Fruit fly (Drosophila melanogaster) whole organism, embryonic: Measurements from ENCODE around the gene CG31174.

ENCODE experiments used
- CG10565 ChIP-seq: fragments of 200-800 bp; sonication (Bioruptor generic); optimal IDR thresholded peaks from 3 replicates; lab custom pipeline; 2016; ENCODE audit warnings: missing biosample characterization, mild to moderate bottlenecking, missing genetic modification characterization
- CG12219 ChIP-seq: fragments of 200-800 bp; sonication (Bioruptor generic); optimal IDR thresholded peaks from 3 replicates; lab custom pipeline; 2018; ENCODE audit warnings: missing biosample characterization, mild to moderate bottlenecking, missing genetic modification characterization
- CG12236 ChIP-seq: fragments of 200-800 bp; sonication (Bioruptor generic); optimal IDR thresholded peaks from 2 replicates; lab custom pipeline; 2016; ENCODE audit warnings: missing biosample characterization, missing genetic modification characterization
- CG1603 ChIP-seq: fragments of 200-800 bp; sonication (Bioruptor generic); optimal IDR thresholded peaks from 2 replicates; lab custom pipeline; 2019; ENCODE audit warnings: missing biosample characterization, mild to moderate bottlenecking, missing genetic modification characterization, moderate library complexity
- CG16813 ChIP-seq: fragments of 200-800 bp; sonication (Bioruptor generic); IDR thresholded peaks from 3 replicates; pipeline ENCODE4 v1.3.6; 2022; ENCODE audit warnings: missing biosample characterization, missing genetic modification characterization; ENCODE audit not compliant: partially characterized antibody
- CG16815 ChIP-seq: fragments of 200-800 bp; sonication (Bioruptor generic); optimal IDR thresholded peaks from 3 replicates; lab custom pipeline; 2017; ENCODE audit warnings: missing biosample characterization, mild to moderate bottlenecking, missing genetic modification characterization
- CG17328 ChIP-seq: fragments of 200-800 bp; sonication (Bioruptor generic); IDR thresholded peaks from 2 replicates; pipeline ENCODE4 v1.3.6; 2022; ENCODE audit warnings: missing biosample characterization, missing genetic modification characterization
- CG18599 ChIP-seq: fragments of 200-800 bp; sonication (Bioruptor generic); optimal IDR thresholded peaks from 3 replicates; lab custom pipeline; 2017; ENCODE audit warnings: missing biosample characterization, missing genetic modification characterization, mild to moderate bottlenecking, moderate library complexity, missing genetic modification reagents
- CG2116 ChIP-seq: fragments of 200-800 bp; sonication (Bioruptor generic); optimal IDR thresholded peaks from 3 replicates; lab custom pipeline; 2018; ENCODE audit warnings: missing biosample characterization, mild to moderate bottlenecking, missing genetic modification characterization
- CG2120 ChIP-seq: fragments of 200-800 bp; sonication (Bioruptor generic); optimal IDR thresholded peaks from 3 replicates; lab custom pipeline; 2016; ENCODE audit warnings: missing biosample characterization, missing genetic modification characterization
- CG33213 ChIP-seq: fragments of 200-800 bp; sonication (Bioruptor generic); optimal IDR thresholded peaks from 3 replicates; lab custom pipeline; 2016; ENCODE audit warnings: missing biosample characterization, missing genetic modification characterization
- CG3995 ChIP-seq: fragments of 200-800 bp; sonication (Bioruptor generic); optimal IDR thresholded peaks from 3 replicates; lab custom pipeline; 2016; ENCODE audit warnings: missing biosample characterization, missing genetic modification characterization
- CG4404 ChIP-seq: fragments of 200-800 bp; sonication (Bioruptor generic); IDR thresholded peaks from 2 replicates; pipeline ENCODE4 v1.3.6; 2022; ENCODE audit warnings: missing biosample characterization, missing genetic modification characterization
- CG5245 ChIP-seq: fragments of 200-800 bp; sonication (Bioruptor generic); optimal IDR thresholded peaks from 3 replicates; lab custom pipeline; 2016; ENCODE audit warnings: missing biosample characterization, missing genetic modification characterization
- CG5953 ChIP-seq: fragments of 200-800 bp; sonication (Bioruptor generic); IDR thresholded peaks from 2 replicates; pipeline ENCODE4 v1.3.6; 2022; ENCODE audit warnings: missing biosample characterization, missing genetic modification characterization
- CG6654 ChIP-seq: fragments of 200-800 bp; sonication (Bioruptor generic); optimal IDR thresholded peaks from 2 replicates; lab custom pipeline; 2017; ENCODE audit warnings: missing biosample characterization, mild to moderate bottlenecking, missing genetic modification characterization
- CG7963 ChIP-seq: fragments of 200-800 bp; sonication (Bioruptor generic); IDR thresholded peaks from 3 replicates; pipeline ENCODE4 v1.3.6; 2022; ENCODE audit warnings: missing biosample characterization, missing genetic modification characterization; ENCODE audit not compliant: partially characterized antibody
- CG8359 ChIP-seq: fragments of 200-800 bp; sonication (Bioruptor generic); optimal IDR thresholded peaks from 2 replicates; lab custom pipeline; 2017; ENCODE audit warnings: missing biosample characterization, mild to moderate bottlenecking, missing genetic modification characterization, borderline replicate concordance
- CG9817 ChIP-seq: fragments of 200-800 bp; sonication (Bioruptor generic); optimal IDR thresholded peaks from 2 replicates; lab custom pipeline; 2018; ENCODE audit warnings: missing biosample characterization, mild to moderate bottlenecking, missing genetic modification characterization, moderate library complexity
- CG9932 ChIP-seq: fragments of 200-800 bp; sonication (Bioruptor generic); IDR thresholded peaks from 2 replicates; pipeline ENCODE4 v1.3.6; 2022; ENCODE audit warnings: missing biosample characterization, missing genetic modification characterization
- CoRest ChIP-seq: fragments of 200-800 bp; sonication (Bioruptor generic); optimal IDR thresholded peaks from 3 replicates; lab custom pipeline; 2018; ENCODE audit warnings: missing biosample characterization, mild to moderate bottlenecking, missing genetic modification characterization, moderate library complexity
- Eip74EF ChIP-seq, 2 experiments: fragments of 200-800 bp in 1 of 2; fragments of >200 bp in 1 of 2; sonication (Bioruptor generic) in 1 of 2; optimal IDR thresholded peaks; 2 replicates each; lab custom pipeline; 2017 to 2019; ENCODE audit warnings: missing biosample characterization in 2 of 2, missing genetic modification characterization in 2 of 2, mild to moderate bottlenecking in 1 of 2, moderate library complexity in 1 of 2
- Elba2 ChIP-seq: fragments of 200-800 bp; sonication (Bioruptor generic); optimal IDR thresholded peaks from 3 replicates; lab custom pipeline; 2016; ENCODE audit warnings: missing biosample characterization, missing genetic modification characterization
- Fer2 ChIP-seq: fragments of 200-800 bp; sonication (Bioruptor generic); optimal IDR thresholded peaks from 2 replicates; lab custom pipeline; 2018; ENCODE audit warnings: missing biosample characterization, mild to moderate bottlenecking, missing genetic modification characterization, moderate library complexity
- Fer3 ChIP-seq: fragments of 200-800 bp; sonication (Bioruptor generic); optimal IDR thresholded peaks from 2 replicates; lab custom pipeline; 2018; ENCODE audit warnings: missing biosample characterization, mild to moderate bottlenecking, missing genetic modification characterization, moderate library complexity
- HmgD ChIP-seq: fragments of 200-800 bp; sonication (Bioruptor generic); optimal IDR thresholded peaks from 3 replicates; lab custom pipeline; 2016; ENCODE audit warnings: missing biosample characterization, missing genetic modification characterization
- Lhr ChIP-seq: fragments of 200-800 bp; sonication (Bioruptor generic); optimal IDR thresholded peaks from 3 replicates; lab custom pipeline; 2017; ENCODE audit warnings: mild to moderate bottlenecking, missing biosample characterization, missing genetic modification reagents, missing genetic modification characterization
- NFAT ChIP-seq: fragments of 200-800 bp; sonication (Bioruptor generic); IDR thresholded peaks from 2 replicates; pipeline ENCODE4 v1.3.6; 2022; ENCODE audit warnings: missing biosample characterization, missing genetic modification characterization
- Nf-YB ChIP-seq: fragments of 200-800 bp; sonication (Bioruptor generic); optimal IDR thresholded peaks from 3 replicates; lab custom pipeline; 2019; ENCODE audit warnings: missing biosample characterization, mild to moderate bottlenecking, missing genetic modification characterization, moderate library complexity
- Sry-β ChIP-seq: fragments of 200-800 bp; sonication (Bioruptor generic); optimal IDR thresholded peaks from 2 replicates; lab custom pipeline; 2018; ENCODE audit warnings: missing biosample characterization, mild to moderate bottlenecking, missing genetic modification characterization, moderate library complexity
- TFAM ChIP-seq: fragments of 200-800 bp; sonication (Bioruptor generic); optimal IDR thresholded peaks from 2 replicates; lab custom pipeline; 2017; ENCODE audit warnings: missing biosample characterization, missing genetic modification characterization, inconsistent platforms
- ara ChIP-seq: fragments of 200-800 bp; sonication (Bioruptor generic); IDR thresholded peaks from 2 replicates; pipeline ENCODE4 v1.3.6; 2022; ENCODE audit warnings: missing biosample characterization, missing genetic modification characterization
- cad ChIP-seq: fragments of >200 bp; optimal IDR thresholded peaks from 2 replicates; lab custom pipeline; 2017; ENCODE audit warnings: missing biosample characterization, missing genetic modification characterization
- chm ChIP-seq: fragments of 200-800 bp; sonication (Bioruptor generic); IDR thresholded peaks from 2 replicates; pipeline ENCODE4 v1.3.6; 2022; ENCODE audit warnings: missing biosample characterization, missing genetic modification characterization
- chn ChIP-seq: fragments of 200-800 bp; sonication (Bioruptor generic); optimal IDR thresholded peaks from 2 replicates; lab custom pipeline; 2016; ENCODE audit warnings: missing biosample characterization, missing genetic modification characterization
- cwo ChIP-seq: fragments of 200-800 bp; sonication (Bioruptor generic); optimal IDR thresholded peaks from 3 replicates; lab custom pipeline; 2017; ENCODE audit warnings: missing biosample characterization, missing genetic modification characterization, mild to moderate bottlenecking, moderate library complexity, missing genetic modification reagents
- dpn ChIP-seq, 2 experiments: fragments of 200-800 bp; sonication (Bioruptor generic); optimal IDR thresholded peaks; 3 replicates each; lab custom pipeline; 2016; ENCODE audit warnings: missing biosample characterization in 2 of 2, missing genetic modification characterization in 2 of 2
- en ChIP-seq: fragments of 200-800 bp; sonication (Bioruptor generic); optimal IDR thresholded peaks from 2 replicates; lab custom pipeline; 2016; ENCODE audit warnings: missing biosample characterization, missing genetic modification characterization
- ewg ChIP-seq: fragments of 200-800 bp; sonication (Bioruptor generic); optimal IDR thresholded peaks from 3 replicates; lab custom pipeline; 2017; ENCODE audit warnings: mild to moderate bottlenecking, missing biosample characterization, missing genetic modification reagents, missing genetic modification characterization
- ind ChIP-seq: fragments of 200-800 bp; sonication (Bioruptor generic); optimal IDR thresholded peaks from 3 replicates; lab custom pipeline; 2016; ENCODE audit warnings: missing biosample characterization, missing genetic modification characterization
- jing ChIP-seq: fragments of 200-800 bp; sonication (Bioruptor generic); optimal IDR thresholded peaks from 2 replicates; lab custom pipeline; 2018; ENCODE audit warnings: missing biosample characterization, mild to moderate bottlenecking, missing genetic modification characterization
- klu ChIP-seq: fragments of 200-800 bp; sonication (Bioruptor generic); IDR thresholded peaks from 2 replicates; pipeline ENCODE4 v1.3.6; 2022; ENCODE audit warnings: missing biosample characterization, missing genetic modification characterization
- mirr ChIP-seq: fragments of 200-800 bp; sonication (Bioruptor generic); optimal IDR thresholded peaks from 3 replicates; lab custom pipeline; 2018; ENCODE audit warnings: missing biosample characterization, mild to moderate bottlenecking, missing genetic modification characterization
- nerfin-1 ChIP-seq: fragments of 200-800 bp; sonication (Bioruptor generic); optimal IDR thresholded peaks from 3 replicates; lab custom pipeline; 2019; ENCODE audit warnings: missing biosample characterization, mild to moderate bottlenecking, missing genetic modification characterization, moderate library complexity
- pfk ChIP-seq: fragments of 200-800 bp; sonication (Bioruptor generic); optimal IDR thresholded peaks from 2 replicates; lab custom pipeline; 2018; ENCODE audit warnings: missing biosample characterization, mild to moderate bottlenecking, missing genetic modification characterization, moderate library complexity
- sima ChIP-seq: fragments of 200-800 bp; sonication (Bioruptor generic); optimal IDR thresholded peaks from 2 replicates; lab custom pipeline; 2016; ENCODE audit warnings: missing biosample characterization, missing genetic modification characterization
- sqz ChIP-seq: fragments of 200-800 bp; sonication (Bioruptor generic); optimal IDR thresholded peaks from 3 replicates; lab custom pipeline; 2018; ENCODE audit warnings: missing biosample characterization, mild to moderate bottlenecking, missing genetic modification characterization
- sug ChIP-seq: fragments of 200-800 bp; optimal IDR thresholded peaks from 2 replicates; lab custom pipeline; 2019; ENCODE audit warnings: missing biosample characterization, mild to moderate bottlenecking, missing genetic modification characterization, moderate library complexity
- tap ChIP-seq: fragments of 200-800 bp; optimal IDR thresholded peaks from 3 replicates; lab custom pipeline; 2019; ENCODE audit warnings: missing biosample characterization, mild to moderate bottlenecking, missing genetic modification characterization, moderate library complexity
- trem ChIP-seq: fragments of 200-800 bp; optimal IDR thresholded peaks from 3 replicates; lab custom pipeline; 2019; ENCODE audit warnings: missing biosample characterization, mild to moderate bottlenecking, missing genetic modification characterization, moderate library complexity
- ttk ChIP-seq: fragments of 200-800 bp; sonication (Bioruptor generic); IDR thresholded peaks from 2 replicates; pipeline ENCODE4 v2.1.2; 2022; ENCODE audit warnings: missing biosample characterization, missing genetic modification characterization
- wdn ChIP-seq: fragments of 200-800 bp; sonication (Bioruptor generic); IDR thresholded peaks from 2 replicates; pipeline ENCODE4 v1.3.6; 2022; ENCODE audit warnings: missing biosample characterization, missing genetic modification characterization

The CG31174 gene

DNA sequence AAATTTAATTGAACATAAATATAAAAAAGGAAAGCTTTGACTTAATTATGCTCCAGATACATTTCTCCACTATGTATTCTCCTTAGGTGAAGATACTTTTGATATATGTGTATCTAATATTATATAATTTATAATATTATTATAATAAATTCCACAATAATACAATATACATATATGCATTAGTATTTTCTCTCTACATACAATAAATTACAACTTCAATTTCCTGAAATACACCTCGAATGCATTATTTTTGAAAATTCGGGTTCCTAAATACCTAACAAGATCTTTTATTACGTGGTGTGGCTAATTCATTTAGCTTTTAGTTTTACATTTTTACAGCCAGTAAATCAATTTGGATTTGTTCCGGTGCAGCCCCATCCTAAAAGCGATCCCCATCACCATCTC is 39.0 kb downstream of the CG31174 start (continued):
- TF ChIP-seq NFAT (GFP tag; lab: Robert Waterston, UW) (no peak), Lhr (GFP tag; lab: Kevin White, UChicago) (no peak), cad (no peak), Sry-β (GFP tag; lab: Kevin White, UChicago) (no peak), Fer3 (tag; lab: Kevin White, UChicago) (no peak), chm (GFP tag; lab: Robert Waterston, UW) (no peak), CG33213 (GFP tag; lab: Kevin White, UChicago) (no peak), CG5953 (no peak), ttk (GFP tag; lab: Robert Waterston, UW) (no peak), CG2116 (GFP tag; lab: Kevin White, UChicago) (no peak), jing (no peak), CG16813 (GFP tag; lab: Robert Waterston, UW) (no peak), pfk (GFP tag; lab: Kevin White, UChicago) (no peak), en (GFP tag; lab: Kevin White, UChicago) (no peak), CG2120 (GFP tag; lab: Kevin White, UChicago) (no peak), ewg (GFP tag; lab: Kevin White, UChicago) (no peak), Fer2 (tag; lab: Kevin White, UChicago) (no peak), CG9932 (GFP tag; lab: Robert Waterston, UW) (no peak), CG9817 (tag; lab: Kevin White, UChicago) (no peak), ara (GFP tag; lab: Robert Waterston, UW) (no peak), Elba2 (GFP tag; lab: Kevin White, UChicago) (no peak), sqz (GFP tag; lab: Kevin White, UChicago) (no peak), Nf-YB (GFP tag; lab: Kevin White, UChicago) (no peak), CG4404 (GFP tag; lab: Robert Waterston, UW) (no peak), klu (GFP tag; lab: Robert Waterston, UW) (no peak), CG5245 (GFP tag; lab: Kevin White, UChicago) (no peak), CG10565 (GFP tag; lab: Kevin White, UChicago) (no peak), CG8359 (GFP tag; lab: Kevin White, UChicago) (no peak), chn (GFP tag; lab: Kevin White, UChicago) (no peak), CoRest (tag; lab: Kevin White, UChicago) (peak; percentile 38), ind (GFP tag; lab: Kevin White, UChicago) (no peak), CG18599 (GFP tag; lab: Kevin White, UChicago) (no peak), Eip74EF (GFP tag; optimal IDR thresholded peaks at IDR 0.05; lab: Kevin White, UChicago) (no peak), trem (peak; percentile 42), CG6654 (GFP tag; lab: Kevin White, UChicago) (no peak), HmgD (no peak), sima (no peak), CG1603 (no peak), TFAM (GFP tag; lab: Kevin White, UChicago) (no peak), dpn (GFP tag; optimal IDR thresholded peaks at IDR 0.05; lab: Kevin White, UChicago) (no peak), CG12236 (GFP tag; lab: Kevin White, UChicago) (no peak), nerfin-1 (tag; lab: Kevin White, UChicago) (no peak), CG17328 (no peak), sug (tag; lab: Kevin White, UChicago) (no peak), CG7963 (GFP tag; lab: Robert Waterston, UW) (no peak), CG12219 (GFP tag; lab: Kevin White, UChicago) (no peak), tap (no peak), wdn (GFP tag; lab: Robert Waterston, UW) (no peak), mirr (no peak), cwo (GFP tag; lab: Kevin White, UChicago) (no peak), CG3995 (GFP tag; lab: Kevin White, UChicago) (no peak), CG16815 (GFP tag; lab: Kevin White, UChicago) (no peak)
